Worm (Caenorhabditis elegans): Measurements from ENCODE around the gene folr-1.

ce11 chrX:9869522-9869921 is 49.6 kb upstream of the folr-1 start, which contains the start of gene R07B1.13:
- TF ChIP-seq T26A8.4 (GFP tag; IDR thresholded peaks at IDR 0.05) (no peak), F49E8.2 (tag; optimal IDR thresholded peaks at IDR 0.05; ENCODE audit: borderline replicate concordance) (no peak), ztf-11 (tag; optimal IDR thresholded peaks at IDR 0.05) (no peak), ceh-44 (GFP tag; IDR thresholded peaks at IDR 0.05) (no peak), lin-13 (GFP tag; optimal IDR thresholded peaks at IDR 0.05) (no peak), aly-2 (tag; optimal IDR thresholded peaks at IDR 0.05) (no peak), unc-62 (GFP tag; optimal IDR thresholded peaks at IDR 0.05 in 1 of 2) (no peak), unc-62 (tag; optimal IDR thresholded peaks at IDR 0.05) (no peak)

Data from whole organism, L4 larva.